Fruit fly (Drosophila melanogaster) whole organism, embryonic: ENCODE results near the gene CG45079.
A peak's percentile ranks its signal among the peaks of the same experiment; 100 is the strongest.

Source experiments
- Ada2b ChIP-seq: fragments of 200-800 bp; sonication (Bioruptor generic); IDR thresholded peaks from 2 replicates; pipeline ENCODE4 v1.3.6; 2022; ENCODE audit warnings: missing biosample characterization, missing genetic modification characterization
- Asciz ChIP-seq: fragments of 200-800 bp; sonication (Bioruptor generic); optimal IDR thresholded peaks from 2 replicates; lab custom pipeline; 2017; ENCODE audit warnings: missing biosample characterization, mild to moderate bottlenecking, missing genetic modification characterization, missing genetic modification reagents
- Bgb ChIP-seq: fragments of 200-800 bp; sonication (Bioruptor generic); IDR thresholded peaks from 2 replicates; pipeline ENCODE4 v1.3.6; 2022; ENCODE audit warnings: missing biosample characterization, missing genetic modification characterization; ENCODE audit not compliant: partially characterized antibody
- CG10147 ChIP-seq: fragments of 200-800 bp; sonication (Bioruptor generic); optimal IDR thresholded peaks from 2 replicates; lab custom pipeline; 2019; ENCODE audit warnings: missing biosample characterization, mild to moderate bottlenecking, missing genetic modification characterization, moderate library complexity
- CG10565 ChIP-seq: fragments of 200-800 bp; sonication (Bioruptor generic); optimal IDR thresholded peaks from 3 replicates; lab custom pipeline; 2016; ENCODE audit warnings: missing biosample characterization, mild to moderate bottlenecking, missing genetic modification characterization
- CG1233 ChIP-seq: fragments of 200-800 bp; sonication (Bioruptor generic); optimal IDR thresholded peaks from 4 replicates; lab custom pipeline; 2018; ENCODE audit warnings: missing biosample characterization, mild to moderate bottlenecking, missing genetic modification characterization
- CG13296 ChIP-seq: fragments of 200-800 bp; sonication (Bioruptor generic); optimal IDR thresholded peaks from 3 replicates; lab custom pipeline; 2018; ENCODE audit warnings: missing biosample characterization, mild to moderate bottlenecking, missing genetic modification characterization
- CG14050 ChIP-seq: fragments of 200-800 bp; sonication (Bioruptor generic); IDR thresholded peaks from 3 replicates; pipeline ENCODE4 v1.3.6; 2022; ENCODE audit warnings: missing biosample characterization, missing genetic modification characterization
- CG15269 ChIP-seq: fragments of 200-800 bp; sonication (Bioruptor generic); optimal IDR thresholded peaks from 2 replicates; lab custom pipeline; 2018; ENCODE audit warnings: missing biosample characterization, mild to moderate bottlenecking, missing genetic modification characterization, moderate library complexity
- CG15696 ChIP-seq: fragments of 200-800 bp; sonication (Bioruptor generic); optimal IDR thresholded peaks from 2 replicates; lab custom pipeline; 2019; ENCODE audit warnings: missing biosample characterization, mild to moderate bottlenecking, missing genetic modification characterization, moderate library complexity
- CG16779 ChIP-seq: fragments of 200-800 bp; sonication (Bioruptor generic); IDR thresholded peaks from 2 replicates; pipeline ENCODE4 v1.3.6; 2022; ENCODE audit warnings: missing biosample characterization, missing genetic modification characterization
- CG17568 ChIP-seq: fragments of 200-800 bp; sonication (Bioruptor generic); optimal IDR thresholded peaks from 2 replicates; lab custom pipeline; 2018; ENCODE audit warnings: missing biosample characterization, mild to moderate bottlenecking, missing genetic modification characterization, moderate library complexity
- CG18011 ChIP-seq: fragments of 200-800 bp; sonication (Bioruptor generic); optimal IDR thresholded peaks from 2 replicates; lab custom pipeline; 2017; ENCODE audit warnings: missing biosample characterization, missing genetic modification characterization, mild to moderate bottlenecking, moderate library complexity, missing genotype
- CG3065 ChIP-seq: fragments of 200-800 bp; sonication (Bioruptor generic); optimal IDR thresholded peaks from 2 replicates; lab custom pipeline; 2016; ENCODE audit warnings: missing biosample characterization, missing genetic modification characterization
- CG31365 ChIP-seq: fragments of 200-800 bp; sonication (Bioruptor generic); optimal IDR thresholded peaks from 2 replicates; lab custom pipeline; 2018; ENCODE audit warnings: missing biosample characterization, mild to moderate bottlenecking, missing genetic modification characterization
- CG3163 ChIP-seq: fragments of 200-800 bp; sonication (Bioruptor generic); optimal IDR thresholded peaks from 3 replicates; lab custom pipeline; 2016; ENCODE audit warnings: missing biosample characterization, missing genetic modification characterization
- CG32772 ChIP-seq: fragments of 200-800 bp; sonication (Bioruptor generic); IDR thresholded peaks from 2 replicates; pipeline ENCODE4 v1.3.6; 2022; ENCODE audit warnings: missing biosample characterization, missing genetic modification characterization
- CG33213 ChIP-seq: fragments of 200-800 bp; sonication (Bioruptor generic); optimal IDR thresholded peaks from 3 replicates; lab custom pipeline; 2016; ENCODE audit warnings: missing biosample characterization, missing genetic modification characterization
- CG3407 ChIP-seq: fragments of 200-800 bp; sonication (Bioruptor generic); optimal IDR thresholded peaks from 2 replicates; lab custom pipeline; 2018; ENCODE audit warnings: missing biosample characterization, mild to moderate bottlenecking, missing genetic modification characterization
- CG4707 ChIP-seq: fragments of 200-800 bp; sonication (Bioruptor generic); optimal IDR thresholded peaks from 2 replicates; lab custom pipeline; 2018; ENCODE audit warnings: missing biosample characterization, mild to moderate bottlenecking, missing genetic modification characterization, moderate library complexity
- CG5953 ChIP-seq: fragments of 200-800 bp; sonication (Bioruptor generic); IDR thresholded peaks from 2 replicates; pipeline ENCODE4 v1.3.6; 2022; ENCODE audit warnings: missing biosample characterization, missing genetic modification characterization
- CG7928 ChIP-seq: fragments of 200-800 bp; sonication (Bioruptor generic); optimal IDR thresholded peaks from 2 replicates; lab custom pipeline; 2017; ENCODE audit warnings: missing biosample characterization, mild to moderate bottlenecking, missing genetic modification characterization
- CHES-1-like ChIP-seq: fragments of 200-800 bp; sonication (Bioruptor generic); optimal IDR thresholded peaks from 2 replicates; lab custom pipeline; 2016; ENCODE audit warnings: missing biosample characterization, missing genetic modification characterization
- CrebB ChIP-seq: fragments of 200-800 bp; sonication (Bioruptor generic); optimal IDR thresholded peaks from 3 replicates; lab custom pipeline; 2018; ENCODE audit warnings: missing biosample characterization, mild to moderate bottlenecking, missing genetic modification characterization
- D19A ChIP-seq: fragments of 200-800 bp; optimal IDR thresholded peaks from 3 replicates; lab custom pipeline; 2019; ENCODE audit warnings: missing biosample characterization, mild to moderate bottlenecking, missing genetic modification characterization, moderate library complexity
- D19B ChIP-seq: fragments of 200-800 bp; sonication (Bioruptor generic); optimal IDR thresholded peaks from 2 replicates; lab custom pipeline; 2017; ENCODE audit warnings: missing biosample characterization, mild to moderate bottlenecking, missing genetic modification characterization
- Doc2 ChIP-seq: fragments of 200-800 bp; sonication (Bioruptor generic); IDR thresholded peaks from 2 replicates; pipeline ENCODE4 v1.3.6; 2022; ENCODE audit warnings: missing biosample characterization, missing genetic modification characterization
- Ets97D ChIP-seq: fragments of 200-800 bp; sonication (Bioruptor generic); optimal IDR thresholded peaks from 3 replicates; lab custom pipeline; 2016; ENCODE audit warnings: missing biosample characterization, missing genetic modification characterization
- HHEX ChIP-seq: fragments of 200-800 bp; sonication (Bioruptor generic); optimal IDR thresholded peaks from 3 replicates; lab custom pipeline; 2017; ENCODE audit warnings: missing biosample characterization, mild to moderate bottlenecking, missing genetic modification characterization, missing genetic modification reagents
- Hmx ChIP-seq: fragments of 200-800 bp; sonication (Bioruptor generic); optimal IDR thresholded peaks from 2 replicates; lab custom pipeline; 2016; ENCODE audit warnings: missing biosample characterization, missing genetic modification characterization
- Lhr ChIP-seq: fragments of 200-800 bp; sonication (Bioruptor generic); optimal IDR thresholded peaks from 3 replicates; lab custom pipeline; 2017; ENCODE audit warnings: mild to moderate bottlenecking, missing biosample characterization, missing genetic modification reagents, missing genetic modification characterization
- Lpt ChIP-seq: fragments of >200 bp; optimal IDR thresholded peaks from 2 replicates; lab custom pipeline; 2018; ENCODE audit warnings: missing biosample characterization, missing genetic modification characterization
- NfI ChIP-seq: fragments of 200-800 bp; sonication (Bioruptor generic); optimal IDR thresholded peaks from 3 replicates; lab custom pipeline; 2018; ENCODE audit warnings: missing biosample characterization, mild to moderate bottlenecking, missing genetic modification characterization, moderate library complexity
- Pdp1 ChIP-seq, 2 experiments: fragments of 200-800 bp; sonication (Bioruptor generic); optimal IDR thresholded peaks; 3 replicates each; lab custom pipeline; 2016; ENCODE audit warnings: missing biosample characterization in 2 of 2, missing genetic modification characterization in 2 of 2, mild to moderate bottlenecking in 1 of 2, moderate library complexity in 1 of 2
- Stat92E ChIP-seq, 3 experiments: fragments of >200 bp in 2 of 3; fragments of 200-800 bp in 1 of 3; sonication (Bioruptor generic) in 1 of 3; optimal IDR thresholded peaks; 2 replicates each; lab custom pipeline; 2017 to 2019; ENCODE audit warnings: missing biosample characterization in 3 of 3, missing genetic modification characterization in 3 of 3, mild to moderate bottlenecking in 1 of 3, moderate library complexity in 1 of 3
- Taf1 ChIP-seq: fragments of 200-800 bp; sonication (Bioruptor generic); IDR thresholded peaks from 2 replicates; pipeline ENCODE4 v1.3.6; 2022; ENCODE audit warnings: missing biosample characterization, missing genetic modification characterization
- ato ChIP-seq: fragments of 200-800 bp; sonication (Bioruptor generic); IDR thresholded peaks from 2 replicates; pipeline ENCODE4 v1.3.6; 2022; ENCODE audit warnings: missing biosample characterization, missing genetic modification characterization; ENCODE audit not compliant: partially characterized antibody
- emc ChIP-seq: fragments of 200-800 bp; sonication (Bioruptor generic); optimal IDR thresholded peaks from 2 replicates; lab custom pipeline; 2016; ENCODE audit warnings: missing biosample characterization, missing genetic modification characterization
- ftz-f1 ChIP-seq: fragments of 200-800 bp; sonication (Bioruptor generic); optimal IDR thresholded peaks from 2 replicates; lab custom pipeline; 2016; ENCODE audit warnings: missing biosample characterization, missing genetic modification characterization
- klu ChIP-seq: fragments of 200-800 bp; sonication (Bioruptor generic); IDR thresholded peaks from 2 replicates; pipeline ENCODE4 v1.3.6; 2022; ENCODE audit warnings: missing biosample characterization, missing genetic modification characterization
- knrl ChIP-seq: fragments of 200-800 bp; sonication (Bioruptor generic); IDR thresholded peaks from 3 replicates; pipeline ENCODE4 v1.3.6; 2022; ENCODE audit warnings: missing biosample characterization, missing genetic modification characterization; ENCODE audit not compliant: partially characterized antibody
- nom ChIP-seq: fragments of 200-800 bp; sonication (Bioruptor generic); optimal IDR thresholded peaks from 2 replicates; lab custom pipeline; 2017; ENCODE audit warnings: missing biosample characterization, missing genetic modification characterization, mild to moderate bottlenecking, moderate library complexity, missing genetic modification reagents
- oc ChIP-seq: fragments of 200-800 bp; sonication (Bioruptor generic); optimal IDR thresholded peaks from 2 replicates; lab custom pipeline; 2018; ENCODE audit warnings: missing biosample characterization, mild to moderate bottlenecking, missing genetic modification characterization, moderate library complexity
- org-1 ChIP-seq: fragments of 200-800 bp; sonication (Bioruptor generic); optimal IDR thresholded peaks from 2 replicates; lab custom pipeline; 2017; ENCODE audit warnings: missing biosample characterization, missing genetic modification characterization
- ranshi ChIP-seq: fragments of 200-800 bp; sonication (Bioruptor generic); IDR thresholded peaks from 2 replicates; pipeline ENCODE4 v1.3.6; 2022; ENCODE audit warnings: missing biosample characterization, missing genetic modification characterization
- sisA ChIP-seq: fragments of 200-800 bp; sonication (Bioruptor generic); IDR thresholded peaks from 2 replicates; pipeline ENCODE4 v1.3.6; 2022; ENCODE audit warnings: missing biosample characterization, missing genetic modification characterization
- stc ChIP-seq: fragments of 200-800 bp; sonication (Bioruptor generic); IDR thresholded peaks from 2 replicates; pipeline ENCODE4 v1.3.6; 2022; ENCODE audit warnings: missing biosample characterization, missing genetic modification characterization
- trem ChIP-seq: fragments of 200-800 bp; optimal IDR thresholded peaks from 3 replicates; lab custom pipeline; 2019; ENCODE audit warnings: missing biosample characterization, mild to moderate bottlenecking, missing genetic modification characterization, moderate library complexity
- unc-4 ChIP-seq: fragments of 200-800 bp; sonication (Bioruptor generic); IDR thresholded peaks from 2 replicates; pipeline ENCODE4 v1.3.6; 2022; ENCODE audit warnings: missing biosample characterization, missing genetic modification characterization; ENCODE audit not compliant: partially characterized antibody

The CG45079 gene

dm6 chr3R:17151376-17152026, 27.2 kb downstream of the CG45079 start, which contains the start of gene CG5292 (continued):
- TF ChIP-seq CG5953 (GFP tag; lab: Robert Waterston, UW) = 0 out of 2 replicates have a peak, but pooled peaks have one; percentile 28
- no peak for TF ChIP-seq D19A (tag; lab: Kevin White, UChicago)
- no peak for TF ChIP-seq CG31365 (tag; lab: Kevin White, UChicago)
- TF ChIP-seq CG14050 (GFP tag; lab: Robert Waterston, UW) = 0 out of 3 replicates have a peak, but pooled peaks have one; percentile 29
- TF ChIP-seq CG10147 (GFP tag; lab: Kevin White, UChicago) = peak; percentile 23
- TF ChIP-seq org-1 (GFP tag; lab: Kevin White, UChicago) = no peak
- TF ChIP-seq CG16779 (GFP tag; lab: Robert Waterston, UW) = no peak
- no peak for TF ChIP-seq nom (GFP tag; lab: Kevin White, UChicago)
- TF ChIP-seq stc = peak; percentile 58
- peak; percentile 35; the same call in 1 of the 3 replicates for TF ChIP-seq knrl
- TF ChIP-seq CG1233 (GFP tag; lab: Kevin White, UChicago) = no peak
- no peak for TF ChIP-seq Asciz (GFP tag; lab: Kevin White, UChicago)
- no peak for TF ChIP-seq CG33213 (GFP tag; lab: Kevin White, UChicago)
- peak; percentile 7 for TF ChIP-seq Lhr (GFP tag; lab: Kevin White, UChicago)
- no peak for TF ChIP-seq Doc2 (GFP tag; lab: Robert Waterston, UW)
- peak in 1 of 2 experiments; percentile 28 for TF ChIP-seq Pdp1 (GFP tag; optimal IDR thresholded peaks at IDR 0.05; lab: Kevin White, UChicago)
- peak; percentile 36 for TF ChIP-seq CG15696
- TF ChIP-seq CG4707 (GFP tag; lab: Kevin White, UChicago) = no peak
- TF ChIP-seq CrebB (tag; lab: Kevin White, UChicago) = peak; percentile 19
- TF ChIP-seq ato (GFP tag; lab: Robert Waterston, UW) = no peak
- no peak for TF ChIP-seq CG13296
- peak; percentile 75 for TF ChIP-seq D19B (GFP tag; lab: Kevin White, UChicago)
- TF ChIP-seq klu (GFP tag; lab: Robert Waterston, UW) = no peak
- no peak for TF ChIP-seq emc (GFP tag; lab: Kevin White, UChicago)
- no peak for TF ChIP-seq CG3163 (GFP tag; lab: Kevin White, UChicago)
- TF ChIP-seq Bgb (GFP tag; lab: Robert Waterston, UW) = peak; percentile 65; the same call in 1 of the 2 replicates
- TF ChIP-seq CG15269 (tag; lab: Kevin White, UChicago) = no peak
- TF ChIP-seq Lpt (GFP tag; lab: Kevin White, UChicago) = no peak
- TF ChIP-seq CG3407 (GFP tag; lab: Kevin White, UChicago) = no peak
- TF ChIP-seq Taf1 (GFP tag; lab: Robert Waterston, UW) = no peak
- TF ChIP-seq Ada2b (GFP tag; lab: Robert Waterston, UW) = peak; percentile 52
- TF ChIP-seq CG10565 (GFP tag; lab: Kevin White, UChicago) = no peak
- TF ChIP-seq unc-4 (GFP tag; lab: Robert Waterston, UW) = peak; percentile 53; the same call in 1 of the 2 replicates
- TF ChIP-seq trem (tag; lab: Kevin White, UChicago) = peak; percentile 39
- TF ChIP-seq CG32772 (GFP tag; lab: Robert Waterston, UW) = 0 out of 2 replicates have a peak, but pooled peaks have one; percentile 10
- peak; percentile 29 for TF ChIP-seq HHEX (GFP tag; lab: Kevin White, UChicago)
- no peak for TF ChIP-seq CHES-1-like (GFP tag; lab: Kevin White, UChicago)
- TF ChIP-seq ftz-f1 (GFP tag; lab: Kevin White, UChicago) = peak; percentile 68
- TF ChIP-seq CG18011 (GFP tag; lab: Kevin White, UChicago) = no peak
- peak; percentile 49 for TF ChIP-seq Ets97D (GFP tag; lab: Kevin White, UChicago)
- TF ChIP-seq CG17568 (GFP tag; lab: Kevin White, UChicago) = no peak
- TF ChIP-seq sisA = peak; percentile 23; the same call in 1 of the 2 replicates
- no peak for TF ChIP-seq oc
- TF ChIP-seq ranshi = peak; percentile 51
- TF ChIP-seq NfI (GFP tag; lab: Kevin White, UChicago) = peak; percentile 55
- no peak for TF ChIP-seq CG3065 (GFP tag; lab: Kevin White, UChicago)
- TF ChIP-seq Hmx (GFP tag; lab: Kevin White, UChicago) = no peak
- no peak for TF ChIP-seq Stat92E (GFP tag; optimal IDR thresholded peaks at IDR 0.05; lab: Kevin White, UChicago)
- no peak for TF ChIP-seq CG7928 (GFP tag; lab: Kevin White, UChicago)
